Worm (Caenorhabditis elegans) whole organism, L1 larva: Measurements from ENCODE around the gene npp-23.

Experiments used
- F16B12.6 ChIP-seq: fragments of 150-350 bp; optimal IDR thresholded peaks from 2 replicates; lab custom pipeline; 2014; ENCODE audit warnings: missing biosample characterization, missing genetic modification characterization
- aha-1 ChIP-seq: fragments of 150-350 bp; optimal IDR thresholded peaks from 2 replicates; lab custom pipeline; 2014; ENCODE audit warnings: missing biosample characterization, missing genetic modification characterization
- aly-2 ChIP-seq: fragments of 150-350 bp; optimal IDR thresholded peaks from 2 replicates; lab custom pipeline; 2014; ENCODE audit warnings: missing biosample characterization, missing genetic modification characterization
- blmp-1 ChIP-seq: fragments of 150-350 bp; optimal IDR thresholded peaks from 2 replicates; lab custom pipeline; 2014; ENCODE audit warnings: missing biosample characterization, missing genetic modification characterization
- ceh-63 ChIP-seq: fragments of 200-800 bp; sonication (Bioruptor generic); optimal IDR thresholded peaks from 2 replicates; lab custom pipeline; 2018; ENCODE audit warnings: mild to moderate bottlenecking, missing genetic modification characterization, missing compliant biosample characterization
- ceh-88 ChIP-seq: fragments of 200-800 bp; sonication (Bioruptor generic); IDR thresholded peaks from 2 replicates; pipeline ENCODE4 v1.3.6; 2022; ENCODE audit warnings: missing genetic modification characterization, missing compliant biosample characterization
- dsc-1 ChIP-seq: sonication (generic microtip); optimal IDR thresholded peaks from 2 replicates; lab custom pipeline; 2016; ENCODE audit warnings: mild to moderate bottlenecking, missing genetic modification characterization, missing compliant biosample characterization
- efl-1 ChIP-seq, 4 experiments: fragments of 150-350 bp; optimal IDR thresholded peaks in 3 of 4; peaks in 1 of 4; 1 replicate in 1 of 4; 2 replicates in 3 of 4; lab custom pipeline; 2014; ENCODE audit warnings: missing biosample characterization in 2 of 4, missing genetic modification characterization in 2 of 4, missing genetic modification reagents in 2 of 4
- efl-3 ChIP-seq: fragments of 200-800 bp; sonication (Bioruptor generic); optimal IDR thresholded peaks from 2 replicates; lab custom pipeline; 2018; ENCODE audit warnings: mild to moderate bottlenecking, missing genetic modification characterization, missing compliant biosample characterization
- egl-27 ChIP-seq, 2 experiments: fragments of 150-350 bp in 1 of 2; sonication (generic microtip); optimal IDR thresholded peaks; 3 replicates each; lab custom pipeline; 2017 to 2018; ENCODE audit warnings: missing biosample characterization in 2 of 2, missing genetic modification characterization in 2 of 2, missing genetic modification reagents in 2 of 2
- elt-2 ChIP-seq: sonication (generic microtip); optimal IDR thresholded peaks from 2 replicates; lab custom pipeline; 2016; ENCODE audit warnings: missing genetic modification characterization, mild to moderate bottlenecking, inconsistent platforms, missing compliant biosample characterization, missing genetic modification reagents
- fkh-10 ChIP-seq: sonication (generic microtip); optimal IDR thresholded peaks from 2 replicates; lab custom pipeline; 2017; ENCODE audit warnings: missing biosample characterization, missing genetic modification reagents, missing genetic modification characterization
- grh-1 ChIP-seq: fragments of 200-800 bp; sonication (Bioruptor generic); IDR thresholded peaks from 2 replicates; pipeline ENCODE4 v1.3.6; 2022; ENCODE audit warnings: missing genetic modification reagents, missing genetic modification characterization, missing compliant biosample characterization
- hpl-2 ChIP-seq: fragments of 150-350 bp; optimal IDR thresholded peaks from 2 replicates; lab custom pipeline; 2014; ENCODE audit warnings: missing biosample characterization, missing genetic modification reagents, missing genetic modification characterization
- isw-1 ChIP-seq: fragments of 200-800 bp; sonication (Bioruptor generic); IDR thresholded peaks from 2 replicates; pipeline ENCODE4 v1.3.6; 2022; ENCODE audit warnings: missing genetic modification characterization, missing compliant biosample characterization
- lin-13 ChIP-seq: fragments of 150-350 bp; optimal IDR thresholded peaks from 2 replicates; lab custom pipeline; 2014; ENCODE audit warnings: missing biosample characterization, missing genetic modification reagents, missing genetic modification characterization
- lin-15B ChIP-seq: fragments of 150-350 bp; sonication (generic microtip); optimal IDR thresholded peaks from 3 replicates; lab custom pipeline; 2014; ENCODE audit warnings: missing biosample characterization, missing genetic modification characterization
- lir-3 ChIP-seq: sonication (generic microtip); optimal IDR thresholded peaks from 2 replicates; lab custom pipeline; 2016; ENCODE audit warnings: mild to moderate bottlenecking, missing genetic modification characterization, moderate library complexity, missing compliant biosample characterization; ENCODE audit not compliant: poor library complexity
- mab-9 ChIP-seq: fragments of 200-800 bp; sonication (Bioruptor generic); IDR thresholded peaks from 2 replicates; pipeline ENCODE4 v1.3.6; 2022; ENCODE audit warnings: missing genetic modification reagents, missing genetic modification characterization, missing compliant biosample characterization
- nhr-12 ChIP-seq: sonication (generic microtip); optimal IDR thresholded peaks from 2 replicates; lab custom pipeline; 2017; ENCODE audit warnings: missing biosample characterization, missing genetic modification characterization
- nhr-20 ChIP-seq: sonication (generic microtip); optimal IDR thresholded peaks from 2 replicates; lab custom pipeline; 2016; ENCODE audit warnings: mild to moderate bottlenecking, missing genetic modification characterization, missing compliant biosample characterization
- nhr-71 ChIP-seq: sonication (generic microtip); optimal IDR thresholded peaks from 2 replicates; lab custom pipeline; 2016; ENCODE audit warnings: mild to moderate bottlenecking, missing genetic modification characterization, moderate library complexity, missing compliant biosample characterization
- nhr-76 ChIP-seq: sonication (generic microtip); optimal IDR thresholded peaks from 2 replicates; lab custom pipeline; 2017; ENCODE audit warnings: missing biosample characterization, missing genetic modification characterization
- nhr-84 ChIP-seq: sonication (generic microtip); optimal IDR thresholded peaks from 2 replicates; lab custom pipeline; 2017; ENCODE audit warnings: missing biosample characterization, missing genetic modification characterization
- pax-3 ChIP-seq: fragments of 200-800 bp; sonication (Bioruptor generic); optimal IDR thresholded peaks from 2 replicates; lab custom pipeline; 2018; ENCODE audit warnings: mild to moderate bottlenecking, missing genetic modification characterization, moderate library complexity, missing compliant biosample characterization
- pqm-1 ChIP-seq: sonication (generic microtip); optimal IDR thresholded peaks from 3 replicates; lab custom pipeline; 2017; ENCODE audit warnings: missing biosample characterization, missing genetic modification characterization
- snu-23 ChIP-seq: sonication (generic microtip); optimal IDR thresholded peaks from 2 replicates; lab custom pipeline; 2016; ENCODE audit warnings: missing genetic modification characterization, missing compliant biosample characterization
- sup-37 ChIP-seq: fragments of 200-800 bp; sonication (Bioruptor generic); optimal IDR thresholded peaks from 2 replicates; lab custom pipeline; 2018; ENCODE audit warnings: mild to moderate bottlenecking, missing genetic modification characterization, missing compliant biosample characterization
- unc-86 ChIP-seq: sonication (generic microtip); optimal IDR thresholded peaks from 2 replicates; lab custom pipeline; 2016; ENCODE audit warnings: missing genetic modification characterization, missing compliant biosample characterization
- ztf-11 ChIP-seq, 2 experiments: sonication (generic microtip); optimal IDR thresholded peaks; 2 replicates each; lab custom pipeline; 2016 to 2017; ENCODE audit warnings: missing genetic modification characterization in 2 of 2, missing biosample characterization in 1 of 2, missing compliant biosample characterization in 1 of 2

Gene npp-23

ce11 chrIV:8848983-8849382, 20.5 kb downstream of the npp-23 start:
- no peak for TF ChIP-seq aly-2 (tag; lab: Kevin White, UChicago)
- no peak for TF ChIP-seq lin-15B (tag; lab: Kevin White, UChicago)
- no peak for TF ChIP-seq nhr-71 (tag; lab: Kevin White, UChicago)
- no peak for TF ChIP-seq efl-1 (optimal IDR thresholded peaks at IDR 0.05; lab: Kevin White, UChicago)
- TF ChIP-seq efl-1 (GFP tag; optimal IDR thresholded peaks at IDR 0.05 in 1 of 2; lab: Kevin White, UChicago): peak in 1 of 2 experiments; percentile 56
- TF ChIP-seq, all 84 proteins: peak for 1

ce11 chrIV:8847918-8848317, 21.6 kb downstream of the npp-23 start, which contains the start of gene col-118:
Gene col-118 (plus strand): TSS chrIV:8848218.
- TF ChIP-seq unc-86 (tag; lab: Kevin White, UChicago) (no peak), elt-2 (tag; lab: Kevin White, UChicago) (no peak), pqm-1 (no peak), grh-1 (GFP tag; lab: Robert Waterston, UW) (no peak)

ce11 chrIV:8845922-8846321, 23.6 kb downstream of the npp-23 start:
- TF ChIP-seq elt-2 (tag; lab: Kevin White, UChicago) (peak; percentile 68), snu-23 (GFP tag; lab: Kevin White, UChicago) (no peak), efl-1 (optimal IDR thresholded peaks at IDR 0.05; lab: Kevin White, UChicago) (no peak), efl-1 (GFP tag; optimal IDR thresholded peaks at IDR 0.05 in 1 of 2; lab: Kevin White, UChicago) (peak in 1 of 2 experiments; percentile 50), blmp-1 (no peak), sup-37 (GFP tag; lab: Kevin White, UChicago) (no peak), pqm-1 (no peak), F16B12.6 (tag; lab: Kevin White, UChicago) (no peak)

- peak; percentile 1 for TF ChIP-seq dsc-1 (tag; lab: Kevin White, UChicago)
- TF ChIP-seq pax-3: no peak
- TF ChIP-seq lir-3 (tag; lab: Kevin White, UChicago): no peak
- TF ChIP-seq nhr-84 (tag; lab: Kevin White, UChicago): no peak
- TF ChIP-seq nhr-20 (tag; lab: Kevin White, UChicago): no peak
- TF ChIP-seq nhr-12 (tag; lab: Kevin White, UChicago): no peak
- TF ChIP-seq aha-1 (tag; lab: Kevin White, UChicago): no peak
- no peak for TF ChIP-seq ztf-11 (tag; optimal IDR thresholded peaks at IDR 0.05; lab: Kevin White, UChicago)
- no peak for TF ChIP-seq isw-1 (GFP tag; lab: Robert Waterston, UW)
- no peak for TF ChIP-seq lin-13 (GFP tag; lab: Kevin White, UChicago)
- TF ChIP-seq mab-9 (GFP tag; lab: Robert Waterston, UW): no peak
- no peak for TF ChIP-seq hpl-2 (GFP tag; lab: Kevin White, UChicago)
- TF ChIP-seq lin-15B (tag; lab: Kevin White, UChicago): no peak
- TF ChIP-seq nhr-76: no peak
- no peak for TF ChIP-seq fkh-10 (GFP tag; lab: Kevin White, UChicago)
- no peak for TF ChIP-seq efl-1 (optimal IDR thresholded peaks at IDR 0.05; lab: Kevin White, UChicago)
- TF ChIP-seq efl-1 (GFP tag; optimal IDR thresholded peaks at IDR 0.05 in 1 of 2; lab: Kevin White, UChicago): peak in 1 of 2 experiments; percentile 11
- TF ChIP-seq, all 84 proteins: peak for 2
These were observed 25.0 kb downstream of the npp-23 start, which contains the start of gene T11B7.2 for ce11 chrIV:8844457-8844856. Gene T11B7.2 (minus strand): TSS chrIV:8844557.

- TF ChIP-seq efl-3 (GFP tag; lab: Kevin White, UChicago): no peak
- no peak for TF ChIP-seq F16B12.6 (tag; lab: Kevin White, UChicago)
- TF ChIP-seq ceh-63: no peak
- no peak for TF ChIP-seq ceh-88 (GFP tag; lab: Robert Waterston, UW)
- no peak for TF ChIP-seq egl-27 (tag; optimal IDR thresholded peaks at IDR 0.05; lab: Kevin White, UChicago)
- no peak for TF ChIP-seq isw-1 (GFP tag; lab: Robert Waterston, UW)
These were observed 29.2 kb downstream of the npp-23 start, which contains the start of the genes T28C6.11 and T11B7.1 for ce11 chrIV:8840161-8840765. Gene T28C6.11 (minus strand): TSS chrIV:8840261. Gene T11B7.1 (plus strand): TSS chrIV:8840715.
